Fruit fly (Drosophila melanogaster) Kc167 (cell line): Measurements from ENCODE around the gene Pfrx.

Experiments
- Myc ChIP-seq: fragments of >200 bp; optimal IDR thresholded peaks from 2 replicates; lab custom pipeline; 2017; ENCODE audit warnings: missing external identifiers
- Sin3A ChIP-seq: fragments of >200 bp; optimal IDR thresholded peaks from 2 replicates; lab custom pipeline; 2018; ENCODE audit warnings: missing external identifiers
- h ChIP-seq: fragments of >200 bp; optimal IDR thresholded peaks from 3 replicates; lab custom pipeline; 2018; ENCODE audit warnings: missing external identifiers
- insv ChIP-seq: fragments of >200 bp; optimal IDR thresholded peaks from 3 replicates; lab custom pipeline; 2018; ENCODE audit warnings: missing external identifiers
- psq ChIP-seq: fragments of >200 bp; optimal IDR thresholded peaks from 2 replicates; lab custom pipeline; 2017; ENCODE audit warnings: missing external identifiers
- ttk ChIP-seq: sonication (Bioruptor generic); optimal IDR thresholded peaks from 2 replicates; lab custom pipeline; 2017; ENCODE audit warnings: missing external identifiers

The Pfrx gene

DNA sequence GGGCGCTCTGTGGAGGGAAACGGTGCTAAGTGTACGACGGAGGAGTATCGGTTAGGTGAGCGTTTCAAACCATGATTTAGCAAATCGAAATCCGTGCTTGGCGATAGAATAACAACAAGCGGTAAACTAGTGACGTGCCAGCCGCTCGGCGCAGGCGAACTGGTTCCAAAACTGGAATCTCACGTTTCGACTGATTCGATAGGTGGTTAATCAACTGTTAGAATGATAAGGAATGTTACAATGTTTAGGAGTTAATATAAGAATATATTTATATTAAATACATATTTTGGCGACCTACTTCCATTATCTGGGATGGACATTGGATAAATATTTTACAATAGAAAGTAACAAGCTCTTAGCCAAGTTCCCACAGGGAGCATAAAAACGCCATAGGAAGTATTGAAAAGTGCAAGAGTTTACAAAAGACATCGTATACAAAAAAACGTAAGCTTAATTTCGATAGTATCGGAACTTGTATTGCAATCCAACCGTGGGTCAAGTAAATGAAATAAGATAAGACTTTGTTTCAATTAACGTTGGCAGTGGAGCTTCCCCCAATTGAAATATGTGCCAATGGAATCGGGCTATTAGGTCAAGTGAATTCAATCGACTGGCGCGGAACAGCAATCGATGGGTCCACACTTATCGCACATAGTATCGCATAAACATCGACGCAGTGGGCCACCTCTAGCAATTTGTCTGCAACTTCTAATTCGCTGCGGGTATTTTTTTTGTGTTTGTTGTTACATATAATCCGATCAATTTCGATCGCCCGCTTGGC lies at the start of gene Pfrx, which contains the start of the genes ksh and CG14200:
Pfrx (plus strand) TSS at position 676 of the 781 bp plus-strand sequence.
ksh (minus strand) TSS at position 163 of the 781 bp plus-strand sequence.
CG14200 (plus strand) TSS at position 676 of the 781 bp plus-strand sequence.
- no peak for TF ChIP-seq Sin3A (lab: Kevin White, UChicago)
- no peak for TF ChIP-seq ttk (lab: Kevin White, UChicago)
- TF ChIP-seq insv (lab: Kevin White, UChicago): no peak
- TF ChIP-seq h: no peak
- TF ChIP-seq Myc (lab: Kevin White, UChicago): no peak
- no peak for TF ChIP-seq psq (lab: Kevin White, UChicago)

DNA sequence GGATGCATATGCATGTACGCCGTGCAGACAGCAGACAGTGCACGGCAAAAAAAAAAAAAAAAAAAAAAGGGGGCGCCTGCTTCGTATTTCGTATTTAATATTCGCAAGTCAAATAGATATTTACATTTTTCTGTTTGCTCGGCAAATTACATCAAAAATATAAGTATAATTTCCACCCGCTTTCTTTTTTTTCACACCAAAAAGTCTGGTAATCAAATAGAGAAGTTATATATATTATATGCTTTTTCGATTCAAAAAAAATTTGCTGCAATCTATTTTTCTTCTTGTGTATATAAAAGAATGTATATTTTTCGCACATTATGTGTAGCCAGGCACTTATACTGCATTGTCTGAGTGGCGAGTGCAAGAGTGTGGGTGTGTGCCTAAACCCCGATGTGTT lies 47.0 kb upstream of the Pfrx start:
- TF ChIP-seq Sin3A (lab: Kevin White, UChicago) (no peak), psq (lab: Kevin White, UChicago) (no peak), h (no peak), ttk (lab: Kevin White, UChicago) (no peak), Myc (lab: Kevin White, UChicago) (no peak), insv (lab: Kevin White, UChicago) (no peak)

DNA sequence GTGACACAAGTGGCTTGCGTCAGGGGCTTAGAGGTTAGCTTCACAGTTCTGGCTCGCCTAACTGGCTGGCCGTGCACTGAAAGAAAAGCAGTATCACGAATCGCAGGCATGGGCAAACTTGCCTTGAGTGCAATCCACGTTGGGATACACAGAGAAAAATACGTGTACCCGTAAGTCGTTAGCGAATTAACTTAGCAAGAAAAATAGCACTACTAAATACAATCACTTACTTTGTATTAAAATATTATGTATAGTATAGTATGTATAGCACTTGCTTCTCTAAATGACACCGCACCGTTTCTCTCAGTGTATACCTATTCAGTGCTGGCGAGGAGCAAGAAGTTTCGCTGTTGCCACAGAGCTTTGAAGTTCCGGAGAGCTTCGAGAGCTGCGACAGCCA lies 42.2 kb upstream of the Pfrx start:
- TF ChIP-seq h: no peak
- TF ChIP-seq psq (lab: Kevin White, UChicago): no peak
- no peak for TF ChIP-seq Myc (lab: Kevin White, UChicago)
- TF ChIP-seq insv (lab: Kevin White, UChicago): no peak
- no peak for TF ChIP-seq Sin3A (lab: Kevin White, UChicago)
- no peak for TF ChIP-seq ttk (lab: Kevin White, UChicago)

DNA sequence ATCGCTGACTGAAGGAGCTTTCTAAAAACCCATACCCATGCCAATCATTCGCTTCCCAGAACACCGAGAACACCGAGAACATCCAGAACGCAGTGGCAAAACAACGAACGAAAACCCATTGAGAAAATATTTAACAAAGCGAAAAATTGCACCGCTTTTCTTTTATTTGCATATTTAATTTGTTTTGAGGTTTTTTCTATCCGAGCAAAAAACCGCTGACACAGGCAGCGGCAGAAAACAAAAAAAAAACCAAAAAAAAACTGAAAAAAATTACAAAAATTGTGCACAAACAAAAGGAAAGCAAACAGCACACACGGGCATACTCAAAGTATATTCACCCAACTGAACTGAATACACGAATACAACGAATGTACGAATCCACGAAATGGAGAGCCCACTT lies 33.7 kb upstream of the Pfrx start:
- TF ChIP-seq Sin3A (lab: Kevin White, UChicago) (no peak), ttk (lab: Kevin White, UChicago) (no peak)

DNA sequence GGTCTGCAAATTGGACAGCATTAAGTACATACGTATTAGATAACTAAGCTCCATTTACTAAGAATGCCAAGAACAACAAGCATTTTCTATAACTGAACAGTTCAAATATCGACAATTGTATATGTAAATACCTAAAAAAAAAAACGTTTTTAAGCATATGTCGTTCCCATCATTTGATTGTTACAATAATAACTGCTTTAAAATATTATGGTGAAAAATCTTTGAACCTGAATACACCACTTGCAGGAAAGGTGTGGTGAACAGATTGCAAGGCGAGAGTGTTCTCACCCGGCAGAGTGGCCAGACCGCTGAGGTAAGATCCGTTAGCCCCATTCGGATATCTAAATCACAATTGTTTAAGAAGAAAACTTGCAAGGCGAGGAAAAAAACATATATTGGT lies 20.5 kb upstream of the Pfrx start, which contains the start of gene narya:
narya (plus strand) TSS at position 301 of the 400 bp plus-strand sequence.
- TF ChIP-seq ttk (lab: Kevin White, UChicago): no peak
- no peak for TF ChIP-seq Sin3A (lab: Kevin White, UChicago)
- TF ChIP-seq h: no peak
- no peak for TF ChIP-seq insv (lab: Kevin White, UChicago)
- no peak for TF ChIP-seq Myc (lab: Kevin White, UChicago)
- no peak for TF ChIP-seq psq (lab: Kevin White, UChicago)

DNA sequence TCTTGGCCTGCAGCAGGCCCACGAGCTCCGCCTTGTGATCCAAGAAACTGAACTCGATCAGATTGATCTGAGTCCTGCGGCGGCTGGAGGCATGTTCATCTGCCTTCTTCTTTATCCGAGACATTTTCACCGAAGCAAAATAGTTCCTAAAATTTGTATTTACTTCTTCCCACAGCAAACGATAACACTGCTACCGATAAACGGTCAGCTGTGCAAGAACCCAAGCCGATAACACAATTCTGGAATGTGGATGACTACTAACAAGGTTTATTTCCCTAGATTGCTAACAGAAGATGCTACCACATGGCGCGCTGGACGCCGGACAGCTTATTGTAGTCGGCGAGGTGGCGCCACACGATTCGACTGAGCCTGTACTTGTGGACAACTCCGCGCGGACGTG lies 16.2 kb upstream of the Pfrx start, which contains the start of gene CG32533:
CG32533 (minus strand) TSS at position 278 of the 400 bp plus-strand sequence.
- TF ChIP-seq insv (lab: Kevin White, UChicago) (no peak), Myc (lab: Kevin White, UChicago) (no peak), h (no peak), ttk (lab: Kevin White, UChicago) (no peak), Sin3A (lab: Kevin White, UChicago) (no peak), psq (lab: Kevin White, UChicago) (no peak)

DNA sequence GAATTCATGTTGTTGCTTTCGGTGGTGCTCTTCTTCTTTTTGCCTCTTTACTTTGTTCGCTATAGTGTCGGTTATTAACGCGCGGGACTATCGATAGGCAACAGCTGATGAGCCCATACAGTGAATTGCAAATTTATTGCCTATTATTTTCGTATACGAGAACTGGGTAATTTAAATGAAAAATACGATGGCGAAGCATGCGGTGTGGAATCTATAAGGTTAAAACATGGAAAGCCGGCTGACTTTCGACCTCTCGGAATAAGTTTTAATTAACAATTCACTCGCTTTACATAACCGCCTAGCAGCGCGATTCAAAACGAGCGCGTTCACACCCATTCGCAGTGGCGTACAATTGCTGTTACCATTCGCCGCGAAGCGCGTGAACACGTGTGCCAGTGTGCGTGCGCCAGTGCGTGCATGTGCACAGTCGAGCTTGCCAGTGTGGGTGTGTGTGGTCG lies 15.4 kb upstream of the Pfrx start, which contains the start of the genes Naa15-16 and mRpS14:
Naa15-16 (plus strand) TSS at position 116 of the 458 bp plus-strand sequence.
mRpS14 (minus strand) TSS at position 370 of the 458 bp plus-strand sequence.
- no peak for TF ChIP-seq h
- TF ChIP-seq ttk (lab: Kevin White, UChicago): no peak
- no peak for TF ChIP-seq psq (lab: Kevin White, UChicago)
- no peak for TF ChIP-seq insv (lab: Kevin White, UChicago)

DNA sequence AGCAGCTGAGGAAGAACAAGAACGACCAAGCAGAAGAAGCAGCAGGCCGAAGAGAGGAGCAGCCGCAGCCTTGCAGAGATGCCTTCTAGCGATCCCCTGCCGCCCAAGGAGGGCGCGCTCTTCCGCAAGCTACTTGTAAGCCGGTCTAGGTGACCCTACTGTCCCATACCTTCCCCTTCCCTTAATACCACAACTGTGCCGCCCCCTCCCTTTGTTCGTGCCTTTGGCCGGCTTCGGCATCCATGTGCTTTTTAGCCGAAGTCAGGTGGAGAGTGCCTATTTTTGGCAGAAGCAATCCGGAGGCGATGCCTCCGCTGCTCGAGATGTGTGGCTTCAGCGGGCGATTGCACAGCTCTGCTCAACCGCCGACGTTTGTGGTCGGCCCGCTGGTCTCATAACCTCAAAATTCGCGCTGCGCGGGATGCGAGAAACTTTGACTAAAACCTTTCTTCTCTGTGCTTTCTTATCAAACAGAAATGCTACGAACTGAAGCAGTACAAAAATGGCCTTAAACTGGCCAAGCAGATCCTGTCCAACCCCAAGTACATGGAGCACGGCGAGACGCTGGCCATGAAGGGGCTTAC lies 14.7 kb upstream of the Pfrx start:
- no peak for TF ChIP-seq h
- no peak for TF ChIP-seq Myc (lab: Kevin White, UChicago)
- no peak for TF ChIP-seq insv (lab: Kevin White, UChicago)
- TF ChIP-seq psq (lab: Kevin White, UChicago): no peak
- TF ChIP-seq ttk (lab: Kevin White, UChicago): no peak

DNA sequence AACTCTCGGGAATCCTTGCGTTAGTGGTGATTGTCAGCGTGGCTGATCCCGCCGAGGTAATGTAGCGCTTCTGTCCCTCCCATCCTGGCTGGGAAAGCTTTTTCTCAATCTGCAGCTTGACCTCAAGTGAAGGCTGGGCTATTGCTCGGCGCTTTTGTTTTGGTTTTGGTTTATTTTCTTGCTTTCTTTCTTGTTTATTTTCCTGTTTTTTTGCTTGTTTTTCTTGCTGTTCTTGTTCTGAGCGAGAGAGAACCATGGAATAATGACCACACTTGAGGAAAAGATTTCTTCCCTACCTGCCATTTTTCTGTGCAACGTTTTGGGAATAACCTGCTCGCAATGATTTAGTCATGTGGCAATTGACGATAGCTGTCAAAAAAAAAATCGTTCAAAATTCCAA lies 10.2 kb upstream of the Pfrx start:
- no peak for TF ChIP-seq psq (lab: Kevin White, UChicago)
- no peak for TF ChIP-seq h
- no peak for TF ChIP-seq Sin3A (lab: Kevin White, UChicago)
- TF ChIP-seq ttk (lab: Kevin White, UChicago): no peak
- no peak for TF ChIP-seq Myc (lab: Kevin White, UChicago)
- no peak for TF ChIP-seq insv (lab: Kevin White, UChicago)

DNA sequence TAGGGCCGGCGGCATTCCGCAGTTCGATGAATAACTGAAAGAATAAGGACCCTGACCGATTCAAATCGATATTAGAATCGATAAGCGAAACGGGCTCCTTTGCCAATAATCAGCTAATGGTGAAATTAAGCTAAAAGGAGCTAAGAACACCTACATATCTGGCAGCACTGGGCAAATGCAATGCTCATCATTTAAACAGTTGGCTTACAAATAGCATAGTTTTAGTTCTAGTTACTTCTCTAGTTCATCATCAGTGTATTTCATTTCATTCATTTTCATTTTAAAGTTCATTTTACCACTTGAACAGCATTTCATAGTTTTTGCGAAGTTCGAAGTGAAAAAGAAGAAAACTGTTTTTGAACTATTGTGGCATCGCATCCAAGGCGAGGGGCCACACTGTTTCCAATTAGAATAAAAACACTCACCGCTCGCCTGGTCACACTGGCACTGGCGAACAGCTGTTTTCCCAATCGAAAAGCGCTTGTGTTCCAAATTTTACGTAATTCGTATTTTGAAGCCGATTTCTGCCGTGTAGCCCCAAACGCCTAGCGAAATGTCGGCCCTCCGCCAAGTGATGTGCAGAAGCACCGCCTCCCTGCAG lies 3.2 kb upstream of the Pfrx start, which contains the start of the genes pcm and ND-18:
pcm (minus strand) TSS at position 28 of the 601 bp plus-strand sequence.
ND-18 (plus strand) TSS at position 438 of the 601 bp plus-strand sequence.
- no peak for TF ChIP-seq ttk (lab: Kevin White, UChicago)

DNA sequence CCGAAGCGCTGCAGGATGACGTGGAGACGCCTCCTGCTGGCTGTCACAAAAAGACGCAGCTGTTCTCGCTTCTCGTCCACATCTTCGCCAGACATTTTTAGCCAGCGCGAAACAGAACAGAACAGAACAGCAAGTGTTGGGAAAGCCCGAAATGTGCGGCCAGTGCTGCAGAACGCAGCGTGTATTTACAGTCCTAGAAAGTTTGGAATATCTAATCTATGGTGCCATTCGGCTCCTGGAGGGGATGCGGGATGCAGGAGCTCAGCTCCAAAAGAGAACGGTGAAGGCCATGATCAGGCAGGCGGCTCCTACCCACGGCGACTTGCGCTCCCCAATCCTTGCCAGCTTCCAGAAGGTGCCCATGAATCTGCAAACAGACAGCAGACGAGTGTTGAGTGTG lies 1.0 kb upstream of the Pfrx start, which contains the start of gene CG12204:
CG12204 (minus strand) TSS at position 117 of the 400 bp plus-strand sequence.
- TF ChIP-seq insv (lab: Kevin White, UChicago) (no peak), ttk (lab: Kevin White, UChicago) (no peak), h (no peak), psq (lab: Kevin White, UChicago) (no peak), Sin3A (lab: Kevin White, UChicago) (no peak), Myc (lab: Kevin White, UChicago) (no peak)
